Fruit fly (Drosophila melanogaster): Measurements from ENCODE around the gene CG5973.

- TF ChIP-seq CG8478 (optimal IDR thresholded peaks at IDR 0.05) (no peak), CTCF (optimal IDR thresholded peaks at IDR 0.05) (no peak)
Measured at dm6 chr2L:7424282-7424905, 12.9 kb upstream of the CG5973 start.

Measured in S2 (cell line).